Fruit fly (Drosophila melanogaster): Measurements from ENCODE around the gene CG17931.

DNA sequence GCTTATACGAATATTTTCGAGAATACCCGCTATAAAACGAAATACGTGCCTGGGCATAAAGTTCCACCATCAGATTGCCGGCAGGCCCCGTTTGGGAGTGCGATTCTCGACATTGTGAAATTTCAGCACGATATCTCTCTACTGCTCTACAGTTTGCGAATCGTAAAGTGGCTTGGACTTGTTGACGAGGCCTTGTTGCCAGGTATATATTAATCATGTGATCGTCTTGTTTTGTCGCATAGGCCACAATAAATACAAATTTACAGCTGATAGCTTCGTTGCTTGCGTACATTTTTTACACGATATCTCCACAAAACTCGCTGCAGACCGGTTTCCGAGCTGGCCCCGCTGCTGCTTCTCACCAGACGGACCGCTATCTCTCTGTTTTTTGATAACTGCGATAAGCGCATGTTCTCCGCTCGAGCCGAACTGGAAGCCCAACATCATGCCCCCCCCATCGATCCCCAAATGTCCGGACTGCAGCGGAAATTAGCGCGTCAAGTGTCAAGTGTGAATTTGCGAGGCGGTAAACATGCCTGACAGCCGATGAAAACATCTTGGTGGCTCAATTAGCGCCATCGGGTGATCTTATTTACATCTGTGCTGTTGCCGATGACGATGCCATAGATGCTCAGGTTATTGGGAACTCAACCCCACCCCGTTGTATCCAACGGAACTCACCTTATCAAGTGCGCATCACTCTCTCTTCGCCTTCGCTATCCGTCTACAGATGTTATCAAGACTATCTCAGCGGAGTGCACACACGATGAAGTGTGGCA is 49.8 kb downstream of the CG17931 start:
- TF ChIP-seq Rel (GFP tag; optimal IDR thresholded peaks at IDR 0.05), result no peak
- TF ChIP-seq Rel (tag; optimal IDR thresholded peaks at IDR 0.05), result peak; percentile 71
- no peak for TF ChIP-seq lola (GFP tag; optimal IDR thresholded peaks at IDR 0.05)
- TF ChIP-seq h (GFP tag; optimal IDR thresholded peaks at IDR 0.05), result peak; percentile 11
- no peak for TF ChIP-seq dsf (GFP tag; optimal IDR thresholded peaks at IDR 0.05; ENCODE audit: borderline replicate concordance)
- peak; percentile 8 for TF ChIP-seq ey (GFP tag; optimal IDR thresholded peaks at IDR 0.05)
- TF ChIP-seq Hr78 (GFP tag; optimal IDR thresholded peaks at IDR 0.05), result no peak
- TF ChIP-seq foxo (GFP tag; optimal IDR thresholded peaks at IDR 0.05), result peak in 1 of 2 experiments; percentile 58
- no peak for TF ChIP-seq Hr83 (GFP tag; optimal IDR thresholded peaks at IDR 0.05; ENCODE audit: poor library complexity, severe bottlenecking)
- TF ChIP-seq Dfd (GFP tag; optimal IDR thresholded peaks at IDR 0.05), result no peak
- no peak for TF ChIP-seq usp (GFP tag; optimal IDR thresholded peaks at IDR 0.05)

Measured in whole organism, wandering third instar larva.